Worm (Caenorhabditis elegans) whole organism, midembryonic: ENCODE results near the gene aly-2.

Experiments used
- cog-1 ChIP-seq: sonication (generic microtip); optimal IDR thresholded peaks from 2 replicates; lab custom pipeline; 2016; ENCODE audit warnings: missing genetic modification characterization, missing compliant biosample characterization
- flt-1 ChIP-seq: fragments of 200-800 bp; sonication (Bioruptor generic); IDR thresholded peaks from 2 replicates; pipeline ENCODE4 v1.3.6; 2022; ENCODE audit warnings: missing genetic modification characterization, missing compliant biosample characterization
- med-1 ChIP-seq: sonication (generic microtip); optimal IDR thresholded peaks from 2 replicates; lab custom pipeline; 2017; ENCODE audit warnings: missing genetic modification characterization, mild to moderate bottlenecking, missing compliant biosample characterization, antibody characterized with exemption, missing genetic modification reagents; ENCODE audit not compliant: insufficient read depth

- TF ChIP-seq cog-1 (tag; lab: Kevin White, UChicago) (no peak), flt-1 (no peak), med-1 (GFP tag; lab: Kevin White, UChicago) (no peak)
Observed at ce11 chrIV:9165681-9166080, 18.4 kb downstream of the aly-2 start, which contains the start of gene C07C7.3.
